Fruit fly (Drosophila melanogaster): Measurements from ENCODE around the gene H.

H gene

DNA sequence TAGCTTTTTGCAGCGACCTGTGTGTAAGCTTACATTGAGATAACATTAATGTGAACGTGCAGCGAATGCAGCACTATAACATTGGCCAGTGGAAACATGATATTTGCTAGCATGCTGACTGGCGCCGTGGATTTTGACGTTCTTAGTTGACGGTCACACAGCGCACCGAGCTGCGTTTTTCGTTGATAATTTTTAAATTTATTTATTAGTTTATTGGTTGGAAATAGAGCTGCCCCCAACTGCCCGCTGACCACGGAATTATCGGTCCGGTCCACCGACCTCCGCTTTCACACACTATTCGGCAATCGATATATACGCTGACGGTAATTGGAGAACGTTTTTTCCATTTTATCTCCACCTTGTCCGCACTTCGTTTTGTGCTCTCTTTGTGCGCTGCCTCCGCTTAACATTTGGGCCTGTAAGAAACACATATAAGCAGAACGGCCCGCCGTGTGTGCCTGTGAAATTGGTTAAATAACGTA is at the start of gene H:
Gene H (plus strand): TSS at position 134 of the 482 bp plus-strand sequence.
- TF ChIP-seq psq (GFP tag; optimal IDR thresholded peaks at IDR 0.05) (peak; percentile 77), foxo (GFP tag; optimal IDR thresholded peaks at IDR 0.05) (no peak), N (GFP tag; optimal IDR thresholded peaks at IDR 0.05) (peak; percentile 94), Jra (GFP tag; optimal IDR thresholded peaks at IDR 0.05) (no peak), tai (GFP tag; optimal IDR thresholded peaks at IDR 0.05) (no peak), Myc (optimal IDR thresholded peaks at IDR 0.05) (no peak), brk (GFP tag; optimal IDR thresholded peaks at IDR 0.05) (no peak), Abd-B (GFP tag; optimal IDR thresholded peaks at IDR 0.05) (peak; percentile 49), Hr78 (GFP tag; optimal IDR thresholded peaks at IDR 0.05) (peak; percentile 60), GATAd (GFP tag; optimal IDR thresholded peaks at IDR 0.05) (no peak), ey (GFP tag; optimal IDR thresholded peaks at IDR 0.05) (no peak), dsf (GFP tag; optimal IDR thresholded peaks at IDR 0.05; ENCODE audit: borderline replicate concordance) (no peak), dmrt93B (GFP tag; optimal IDR thresholded peaks at IDR 0.05) (no peak)

DNA sequence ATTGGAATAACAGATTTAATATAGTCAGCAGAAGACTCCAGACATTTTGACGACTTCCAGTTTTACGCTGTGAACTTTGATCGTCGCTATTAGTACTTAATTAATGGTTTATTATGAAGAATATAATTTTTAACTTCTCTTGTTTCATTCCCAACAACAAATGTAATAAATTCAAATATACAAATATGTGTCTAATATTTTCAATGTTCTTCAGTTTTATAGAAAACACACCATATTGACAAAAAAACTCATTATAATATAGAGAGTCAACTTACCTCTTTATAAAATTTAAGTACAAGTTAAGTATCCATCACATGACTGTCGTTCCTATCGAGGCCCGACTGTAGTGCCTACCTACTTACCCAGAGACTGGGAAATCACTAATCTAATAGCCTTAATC is 48.4 kb upstream of the H start:
- no peak for TF ChIP-seq psq (GFP tag; optimal IDR thresholded peaks at IDR 0.05)
- TF ChIP-seq Vsx2 (GFP tag; optimal IDR thresholded peaks at IDR 0.05; ENCODE audit: partially characterized antibody): no peak
- TF ChIP-seq Dif (GFP tag; optimal IDR thresholded peaks at IDR 0.05; ENCODE audit: partially characterized antibody): no peak
- TF ChIP-seq Rel (GFP tag; optimal IDR thresholded peaks at IDR 0.05): no peak
- TF ChIP-seq Rel (tag; optimal IDR thresholded peaks at IDR 0.05): no peak
- TF ChIP-seq OdsH (GFP tag; optimal IDR thresholded peaks at IDR 0.05): no peak
- no peak for TF ChIP-seq pan (optimal IDR thresholded peaks at IDR 0.05)
- no peak for TF ChIP-seq lola (GFP tag; optimal IDR thresholded peaks at IDR 0.05)
- TF ChIP-seq sv (GFP tag; optimal IDR thresholded peaks at IDR 0.05): no peak
- no peak for TF ChIP-seq CG9705 (GFP tag; optimal IDR thresholded peaks at IDR 0.05)

DNA sequence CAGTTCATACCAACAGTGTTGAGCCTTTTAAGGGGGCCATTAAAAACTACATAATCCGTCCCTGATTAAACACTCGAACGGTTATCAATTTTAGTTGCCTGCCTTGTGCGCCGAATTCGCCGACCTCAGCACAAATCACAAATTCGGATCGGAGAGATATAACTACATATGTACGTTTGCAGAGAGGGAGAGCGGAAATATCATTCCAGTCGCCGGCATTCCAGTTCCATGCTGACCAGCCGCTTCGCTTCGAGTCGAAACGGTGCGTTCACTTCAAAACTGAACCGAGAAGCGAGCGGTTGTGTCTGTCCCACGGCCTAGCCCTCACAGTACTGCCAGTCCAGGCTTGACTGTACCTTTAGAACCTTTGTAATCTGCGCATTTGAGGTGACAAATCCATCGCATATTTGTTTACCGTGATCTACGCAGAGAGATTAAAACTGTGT is 47.2 kb upstream of the H start:
- TF ChIP-seq br (GFP tag; optimal IDR thresholded peaks at IDR 0.05): no peak
- TF ChIP-seq Myc (optimal IDR thresholded peaks at IDR 0.05): peak; percentile 15
- TF ChIP-seq Mio (GFP tag; optimal IDR thresholded peaks at IDR 0.05): no peak
- peak; percentile 37 for TF ChIP-seq rgr (GFP tag; optimal IDR thresholded peaks at IDR 0.05)
- TF ChIP-seq tai (GFP tag; optimal IDR thresholded peaks at IDR 0.05): no peak
- no peak for TF ChIP-seq pan (optimal IDR thresholded peaks at IDR 0.05)
- TF ChIP-seq Hr83 (GFP tag; optimal IDR thresholded peaks at IDR 0.05; ENCODE audit: poor library complexity, severe bottlenecking): peak; percentile 80
- no peak for TF ChIP-seq OdsH (GFP tag; optimal IDR thresholded peaks at IDR 0.05)
- no peak for TF ChIP-seq psq (GFP tag; optimal IDR thresholded peaks at IDR 0.05)
- no peak for TF ChIP-seq Hr78 (GFP tag; optimal IDR thresholded peaks at IDR 0.05)
- peak in 1 of 2 experiments; percentile 47 for TF ChIP-seq foxo (GFP tag; optimal IDR thresholded peaks at IDR 0.05)
- TF ChIP-seq lola (GFP tag; optimal IDR thresholded peaks at IDR 0.05): no peak
- TF ChIP-seq Sp1 (GFP tag; optimal IDR thresholded peaks at IDR 0.05): peak; percentile 48
- TF ChIP-seq fru (GFP tag; optimal IDR thresholded peaks at IDR 0.05): no peak
- no peak for TF ChIP-seq dmrt93B (GFP tag; optimal IDR thresholded peaks at IDR 0.05)
- no peak for TF ChIP-seq HLH106 (tag; optimal IDR thresholded peaks at IDR 0.05)
- no peak for TF ChIP-seq N (GFP tag; optimal IDR thresholded peaks at IDR 0.05)
- TF ChIP-seq Dif (GFP tag; optimal IDR thresholded peaks at IDR 0.05; ENCODE audit: partially characterized antibody): peak; percentile 73
- TF ChIP-seq sage (GFP tag; optimal IDR thresholded peaks at IDR 0.05): no peak
- no peak for TF ChIP-seq CrebA (GFP tag; optimal IDR thresholded peaks at IDR 0.05; ENCODE audit: borderline replicate concordance)
- TF ChIP-seq sv (GFP tag; optimal IDR thresholded peaks at IDR 0.05): no peak
- no peak for TF ChIP-seq usp (GFP tag; optimal IDR thresholded peaks at IDR 0.05)
- no peak for TF ChIP-seq jim (GFP tag; optimal IDR thresholded peaks at IDR 0.05)
- no peak for TF ChIP-seq CG9705 (GFP tag; optimal IDR thresholded peaks at IDR 0.05)
- no peak for TF ChIP-seq Vsx2 (GFP tag; optimal IDR thresholded peaks at IDR 0.05; ENCODE audit: partially characterized antibody)
- peak; percentile 3 for TF ChIP-seq ey (GFP tag; optimal IDR thresholded peaks at IDR 0.05)
- no peak for TF ChIP-seq dsf (GFP tag; optimal IDR thresholded peaks at IDR 0.05; ENCODE audit: borderline replicate concordance)
- TF ChIP-seq h (GFP tag; optimal IDR thresholded peaks at IDR 0.05): no peak
- TF ChIP-seq Jra (GFP tag; optimal IDR thresholded peaks at IDR 0.05): no peak
- TF ChIP-seq brk (GFP tag; optimal IDR thresholded peaks at IDR 0.05): no peak
- TF ChIP-seq dl (GFP tag; optimal IDR thresholded peaks at IDR 0.05; ENCODE audit: insufficient read depth in 1 of 2, partially characterized antibody in 2 of 2): no peak
- no peak for TF ChIP-seq CG32264 (GFP tag; optimal IDR thresholded peaks at IDR 0.05)
- TF ChIP-seq Hnf4 (GFP tag; optimal IDR thresholded peaks at IDR 0.05): no peak
- no peak for TF ChIP-seq Rel (GFP tag; optimal IDR thresholded peaks at IDR 0.05)
- TF ChIP-seq Rel (tag; optimal IDR thresholded peaks at IDR 0.05): peak; percentile 14
- TF ChIP-seq GATAd (GFP tag; optimal IDR thresholded peaks at IDR 0.05): no peak
- no peak for TF ChIP-seq Abd-B (GFP tag; optimal IDR thresholded peaks at IDR 0.05)
- no peak for TF ChIP-seq Dfd (GFP tag; optimal IDR thresholded peaks at IDR 0.05)
- no peak for TF ChIP-seq woc (GFP tag; optimal IDR thresholded peaks at IDR 0.05)

Data from whole organism, wandering third instar larva.